Fruit fly (Drosophila melanogaster) whole organism, wandering third instar larva: ENCODE results near the gene CG31816.
A peak's percentile ranks its signal among the peaks of the same experiment; 100 is the strongest.

ENCODE experiments used
- Abd-B ChIP-seq: fragments of >200 bp; optimal IDR thresholded peaks from 2 replicates; lab custom pipeline; 2017; ENCODE audit warnings: missing biosample characterization, missing genetic modification characterization
- CG32264 ChIP-seq: fragments of 200-800 bp; sonication (Bioruptor generic); optimal IDR thresholded peaks from 2 replicates; lab custom pipeline; 2016; ENCODE audit warnings: missing biosample characterization, missing genetic modification characterization
- CG9705 ChIP-seq: fragments of 200-800 bp; sonication (Bioruptor generic); optimal IDR thresholded peaks from 2 replicates; lab custom pipeline; 2018; ENCODE audit warnings: missing biosample characterization, mild to moderate bottlenecking, missing genetic modification characterization
- CrebA ChIP-seq: fragments of 200-800 bp; sonication (Bioruptor generic); optimal IDR thresholded peaks from 2 replicates; lab custom pipeline; 2016; ENCODE audit warnings: missing biosample characterization, mild to moderate bottlenecking, missing genetic modification characterization, borderline replicate concordance
- Dfd ChIP-seq: fragments of >200 bp; optimal IDR thresholded peaks from 2 replicates; lab custom pipeline; 2017; ENCODE audit warnings: missing biosample characterization, missing genetic modification characterization
- Dif ChIP-seq: fragments of 200-275, 200-300 bp; sonication (Bioruptor generic); optimal IDR thresholded peaks from 2 replicates; lab custom pipeline; 2018; ENCODE audit warnings: missing biosample characterization, missing genetic modification characterization; ENCODE audit not compliant: partially characterized antibody
- GATAd ChIP-seq: sonication (Bioruptor generic); optimal IDR thresholded peaks from 2 replicates; lab custom pipeline; 2016; ENCODE audit warnings: missing biosample characterization, missing genetic modification characterization
- HLH106 ChIP-seq: fragments of 200-800 bp; optimal IDR thresholded peaks from 3 replicates; lab custom pipeline; 2019; ENCODE audit warnings: missing biosample characterization, mild to moderate bottlenecking, missing genetic modification characterization, moderate library complexity
- Hnf4 ChIP-seq: fragments of 200-800 bp; sonication (Bioruptor generic); optimal IDR thresholded peaks from 2 replicates; lab custom pipeline; 2016; ENCODE audit warnings: missing biosample characterization, mild to moderate bottlenecking, missing genetic modification characterization
- Hr78 ChIP-seq: fragments of >200 bp; optimal IDR thresholded peaks from 2 replicates; lab custom pipeline; 2017; ENCODE audit warnings: missing biosample characterization, missing genetic modification characterization
- Hr83 ChIP-seq: fragments of 200-300 bp; sonication (Bioruptor generic); optimal IDR thresholded peaks from 2 replicates; lab custom pipeline; 2016; ENCODE audit warnings: missing biosample characterization, mild to moderate bottlenecking, missing genetic modification characterization, moderate library complexity; ENCODE audit not compliant: poor library complexity, severe bottlenecking
- Jra ChIP-seq: sonication (Bioruptor generic); optimal IDR thresholded peaks from 2 replicates; lab custom pipeline; 2016; ENCODE audit warnings: missing biosample characterization, missing genetic modification characterization
- Mio ChIP-seq: sonication (Bioruptor generic); optimal IDR thresholded peaks from 2 replicates; lab custom pipeline; 2016; ENCODE audit warnings: missing biosample characterization, missing genetic modification characterization
- Myc ChIP-seq: fragments of >200 bp; optimal IDR thresholded peaks from 2 replicates; lab custom pipeline; 2017
- N ChIP-seq: fragments of >200 bp; optimal IDR thresholded peaks from 2 replicates; lab custom pipeline; 2018; ENCODE audit warnings: missing biosample characterization, missing external identifiers, missing genetic modification characterization
- OdsH ChIP-seq: fragments of 200-800 bp; sonication (Bioruptor generic); optimal IDR thresholded peaks from 2 replicates; lab custom pipeline; 2016; ENCODE audit warnings: missing biosample characterization, mild to moderate bottlenecking, missing genetic modification characterization
- Rel ChIP-seq, 2 experiments: fragments of 200-800 bp; sonication (Bioruptor generic) in 1 of 2; optimal IDR thresholded peaks; 2 replicates in 1 of 2; 3 replicates in 1 of 2; lab custom pipeline; 2016 to 2019; ENCODE audit warnings: mild to moderate bottlenecking in 2 of 2, missing biosample characterization in 2 of 2, missing genetic modification characterization in 2 of 2, moderate library complexity in 1 of 2
- Sp1 ChIP-seq: fragments of 200-800 bp; sonication (Bioruptor generic); optimal IDR thresholded peaks from 3 replicates; lab custom pipeline; 2019; ENCODE audit warnings: missing biosample characterization, mild to moderate bottlenecking, missing genetic modification characterization, moderate library complexity
- Vsx2 ChIP-seq: fragments of 200-300, 225-300 bp; sonication (Bioruptor generic); optimal IDR thresholded peaks from 2 replicates; lab custom pipeline; 2018; ENCODE audit warnings: missing biosample characterization, missing genetic modification characterization; ENCODE audit not compliant: partially characterized antibody
- br ChIP-seq: fragments of 200-800 bp; sonication (Bioruptor generic); optimal IDR thresholded peaks from 2 replicates; lab custom pipeline; 2016; ENCODE audit warnings: missing biosample characterization, missing genetic modification characterization
- brk ChIP-seq: fragments of 200-800 bp; sonication (Bioruptor generic); optimal IDR thresholded peaks from 2 replicates; lab custom pipeline; 2016; ENCODE audit warnings: missing biosample characterization, mild to moderate bottlenecking, missing genetic modification characterization
- dl ChIP-seq, 2 experiments: fragments of 175-275, 200-275 bp in 1 of 2; fragments of 200-275 bp in 1 of 2; sonication (Bioruptor generic); optimal IDR thresholded peaks; lab custom pipeline; 2018; ENCODE audit warnings: mild to moderate bottlenecking in 2 of 2, missing biosample characterization in 2 of 2, missing genetic modification characterization in 2 of 2, moderate library complexity in 2 of 2; ENCODE audit not compliant: partially characterized antibody in 2 of 2, insufficient read depth in 1 of 2
- dmrt93B ChIP-seq: fragments of 200-800 bp; sonication (Bioruptor generic); optimal IDR thresholded peaks from 2 replicates; lab custom pipeline; 2018; ENCODE audit warnings: missing biosample characterization, mild to moderate bottlenecking, missing genetic modification characterization
- dsf ChIP-seq: sonication (Bioruptor generic); optimal IDR thresholded peaks from 2 replicates; lab custom pipeline; 2016; ENCODE audit warnings: missing biosample characterization, missing genetic modification characterization, borderline replicate concordance
- ey ChIP-seq: fragments of 200-800 bp; sonication (Bioruptor generic); optimal IDR thresholded peaks from 2 replicates; lab custom pipeline; 2016; ENCODE audit warnings: missing biosample characterization, missing genetic modification characterization
- foxo ChIP-seq, 2 experiments: fragments of 200-800 bp; sonication (Bioruptor generic); optimal IDR thresholded peaks; 2 replicates in 1 of 2; 3 replicates in 1 of 2; lab custom pipeline; 2016 to 2017; ENCODE audit warnings: missing biosample characterization in 2 of 2, missing genetic modification characterization in 2 of 2
- fru ChIP-seq: fragments of 200-800 bp; sonication (Bioruptor generic); optimal IDR thresholded peaks from 3 replicates; lab custom pipeline; 2016; ENCODE audit warnings: missing biosample characterization, mild to moderate bottlenecking, missing genetic modification characterization
- h ChIP-seq: fragments of 200-800 bp; sonication (Bioruptor generic); optimal IDR thresholded peaks from 3 replicates; lab custom pipeline; 2016; ENCODE audit warnings: missing biosample characterization, mild to moderate bottlenecking, missing genetic modification characterization
- jim ChIP-seq: fragments of 175-275, 200-325 bp; sonication (Bioruptor generic); optimal IDR thresholded peaks from 2 replicates; lab custom pipeline; 2016; ENCODE audit warnings: missing biosample characterization, mild to moderate bottlenecking, missing genetic modification characterization
- lola ChIP-seq: fragments of >200 bp; optimal IDR thresholded peaks from 2 replicates; lab custom pipeline; 2017; ENCODE audit warnings: missing biosample characterization, missing genetic modification characterization
- pan ChIP-seq: fragments of >200 bp; optimal IDR thresholded peaks from 2 replicates; lab custom pipeline; 2017
- psq ChIP-seq: fragments of 200-800 bp; sonication (Bioruptor generic); optimal IDR thresholded peaks from 3 replicates; lab custom pipeline; 2017; ENCODE audit warnings: missing biosample characterization, mild to moderate bottlenecking, missing genetic modification characterization, moderate library complexity
- rgr ChIP-seq: fragments of 200-800 bp; sonication (Bioruptor generic); optimal IDR thresholded peaks from 3 replicates; lab custom pipeline; 2016; ENCODE audit warnings: missing biosample characterization, mild to moderate bottlenecking, missing genetic modification characterization
- sage ChIP-seq: fragments of 200-800 bp; sonication (Bioruptor generic); optimal IDR thresholded peaks from 2 replicates; lab custom pipeline; 2016; ENCODE audit warnings: missing biosample characterization, mild to moderate bottlenecking, missing genetic modification characterization
- sv ChIP-seq: fragments of 200-800 bp; sonication (Bioruptor generic); optimal IDR thresholded peaks from 3 replicates; lab custom pipeline; 2016; ENCODE audit warnings: missing biosample characterization, missing genetic modification characterization
- tai ChIP-seq: sonication (Bioruptor generic); optimal IDR thresholded peaks from 2 replicates; lab custom pipeline; 2016; ENCODE audit warnings: missing biosample characterization, missing genetic modification characterization
- usp ChIP-seq: fragments of >200 bp; optimal IDR thresholded peaks from 2 replicates; lab custom pipeline; 2017; ENCODE audit warnings: missing biosample characterization, missing genetic modification characterization
- woc ChIP-seq: sonication (Bioruptor generic); optimal IDR thresholded peaks from 2 replicates; lab custom pipeline; 2016; ENCODE audit warnings: missing biosample characterization, mild to moderate bottlenecking, missing genetic modification characterization

Gene CG31816

DNA sequence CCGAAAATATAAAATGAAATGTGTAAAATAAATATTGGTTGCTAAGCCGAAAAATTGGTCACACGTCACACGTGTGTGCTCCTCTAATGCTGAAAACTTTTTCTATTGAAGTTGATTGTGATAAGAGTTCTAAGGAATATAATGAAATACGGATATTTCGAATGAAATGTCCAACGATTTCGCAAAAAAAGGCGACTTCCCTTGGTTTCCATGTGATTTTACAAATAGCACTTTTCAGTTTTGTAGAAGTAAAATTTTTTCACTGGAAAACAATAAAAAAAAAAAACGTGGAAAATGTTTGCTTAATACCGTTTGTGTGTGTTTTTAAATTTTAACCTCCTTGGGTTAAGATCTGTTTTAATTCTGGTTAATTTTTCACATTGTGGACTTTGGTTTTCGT lies 15.8 kb upstream of the CG31816 start:
- TF ChIP-seq N (GFP tag; lab: Kevin White, UChicago) (no peak), sage (no peak), dsf (GFP tag; lab: Kevin White, UChicago) (no peak), lola (no peak), tai (peak; percentile 74), dmrt93B (GFP tag; lab: Kevin White, UChicago) (peak; percentile 49), Rel (GFP tag; optimal IDR thresholded peaks at IDR 0.05; lab: Kevin White, UChicago) (no peak), Rel (tag; optimal IDR thresholded peaks at IDR 0.05; lab: Kevin White, UChicago) (no peak), Dfd (GFP tag; lab: Kevin White, UChicago) (no peak), Mio (GFP tag; lab: Kevin White, UChicago) (no peak), fru (GFP tag; lab: Kevin White, UChicago) (peak; percentile 29), Hr78 (GFP tag; lab: Kevin White, UChicago) (no peak), ey (peak; percentile 41), usp (GFP tag; lab: Kevin White, UChicago) (no peak), rgr (GFP tag; lab: Kevin White, UChicago) (no peak), br (GFP tag; lab: Kevin White, UChicago) (no peak), Sp1 (GFP tag; lab: Kevin White, UChicago) (peak; percentile 31), CrebA (GFP tag; lab: Kevin White, UChicago) (no peak), foxo (GFP tag; optimal IDR thresholded peaks at IDR 0.05; lab: Kevin White, UChicago) (peak in 1 of 2 experiments; percentile 52), dl (GFP tag; optimal IDR thresholded peaks at IDR 0.05; lab: Kevin White, UChicago; ENCODE audit: insufficient read depth in 1 of 2, partially characterized antibody in 2 of 2) (no peak), sv (GFP tag; lab: Kevin White, UChicago) (peak; percentile 22), Vsx2 (GFP tag; lab: Kevin White, UChicago) (no peak), CG9705 (GFP tag; lab: Kevin White, UChicago) (peak; percentile 11), woc (GFP tag; lab: Kevin White, UChicago) (no peak), Dif (GFP tag; lab: Kevin White, UChicago) (no peak), CG32264 (GFP tag; lab: Kevin White, UChicago) (no peak), Hnf4 (GFP tag; lab: Kevin White, UChicago) (peak; percentile 50), h (GFP tag; lab: Kevin White, UChicago) (no peak), psq (no peak), brk (GFP tag; lab: Kevin White, UChicago) (no peak), Myc (lab: Kevin White, UChicago) (no peak), GATAd (GFP tag; lab: Kevin White, UChicago) (no peak), Abd-B (GFP tag; lab: Kevin White, UChicago) (no peak), Jra (GFP tag; lab: Kevin White, UChicago) (no peak), OdsH (GFP tag; lab: Kevin White, UChicago) (peak; percentile 12), Hr83 (GFP tag; lab: Kevin White, UChicago) (no peak), pan (no peak), HLH106 (tag; lab: Kevin White, UChicago) (peak; percentile 57), jim (GFP tag; lab: Kevin White, UChicago) (no peak)
- TF ChIP-seq, all 38 proteins: peak for 11

DNA sequence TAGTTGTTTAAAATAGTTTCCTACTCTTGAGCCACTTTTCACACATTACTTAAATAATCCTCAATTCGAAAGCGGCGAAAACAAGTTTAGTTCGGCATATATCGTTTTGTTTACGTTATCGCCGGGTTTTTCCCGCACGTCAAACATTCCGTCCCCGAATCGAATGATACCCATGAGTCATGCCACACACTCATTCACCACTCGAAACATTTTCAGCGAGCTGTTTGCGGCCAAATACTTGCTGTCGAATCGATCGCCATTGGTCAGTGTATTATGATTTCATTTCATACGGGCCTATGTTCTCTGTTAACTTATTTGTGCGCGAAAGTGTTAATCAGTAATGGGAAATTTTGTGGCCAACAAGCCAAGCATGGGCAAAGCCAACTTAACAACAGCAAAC lies 13.9 kb upstream of the CG31816 start:
- no peak for TF ChIP-seq tai
- TF ChIP-seq Hr78 (GFP tag; lab: Kevin White, UChicago) = no peak
- no peak for TF ChIP-seq CG9705 (GFP tag; lab: Kevin White, UChicago)
- TF ChIP-seq OdsH (GFP tag; lab: Kevin White, UChicago) = no peak
- TF ChIP-seq Rel (GFP tag; optimal IDR thresholded peaks at IDR 0.05; lab: Kevin White, UChicago) = no peak
- peak; percentile 90 for TF ChIP-seq Rel (tag; optimal IDR thresholded peaks at IDR 0.05; lab: Kevin White, UChicago)
- no peak for TF ChIP-seq CG32264 (GFP tag; lab: Kevin White, UChicago)
- TF ChIP-seq psq = peak; percentile 1
- peak in 1 of 2 experiments; percentile 44 for TF ChIP-seq dl (GFP tag; optimal IDR thresholded peaks at IDR 0.05; lab: Kevin White, UChicago; ENCODE audit: insufficient read depth in 1 of 2, partially characterized antibody in 2 of 2)
